Fruit fly (Drosophila melanogaster) whole organism, prepupa: Measurements from ENCODE around the gene nrv1.

ENCODE experiments used
- Blimp-1 ChIP-seq: fragments of 200-800 bp; sonication (Bioruptor generic); optimal IDR thresholded peaks from 3 replicates; lab custom pipeline; 2017; ENCODE audit warnings: missing biosample characterization, missing genetic modification characterization, mild to moderate bottlenecking, moderate library complexity, missing genetic modification reagents
- CG10631 ChIP-seq: fragments of 200-800 bp; sonication (Bioruptor generic); optimal IDR thresholded peaks from 2 replicates; lab custom pipeline; 2016; ENCODE audit warnings: missing biosample characterization, missing genetic modification characterization
- CG10669 ChIP-seq: fragments of 200-800 bp; sonication (Bioruptor generic); optimal IDR thresholded peaks from 3 replicates; lab custom pipeline; 2018; ENCODE audit warnings: missing biosample characterization, mild to moderate bottlenecking, missing genetic modification characterization, moderate library complexity
- CG11294 ChIP-seq: fragments of 200-800 bp; sonication (Bioruptor generic); IDR thresholded peaks from 2 replicates; pipeline ENCODE4 v1.3.6; 2022; ENCODE audit warnings: missing biosample characterization, missing genetic modification characterization
- CG11762 ChIP-seq: fragments of 200-800 bp; sonication (Bioruptor generic); optimal IDR thresholded peaks from 3 replicates; lab custom pipeline; 2016; ENCODE audit warnings: missing biosample characterization, missing genetic modification characterization; ENCODE audit not compliant: insufficient read depth
- CG11902 ChIP-seq: fragments of 200-800 bp; sonication (Bioruptor generic); optimal IDR thresholded peaks from 3 replicates; lab custom pipeline; 2016; ENCODE audit warnings: missing biosample characterization, missing genetic modification characterization
- CG15336 ChIP-seq: fragments of 200-800 bp; sonication (Bioruptor generic); IDR thresholded peaks from 2 replicates; pipeline ENCODE4 v1.3.6; 2022; ENCODE audit warnings: missing biosample characterization, missing genetic modification characterization
- CG1621 ChIP-seq: fragments of 200-800 bp; sonication (Bioruptor generic); optimal IDR thresholded peaks from 3 replicates; lab custom pipeline; 2018; ENCODE audit warnings: missing biosample characterization, mild to moderate bottlenecking, missing genetic modification characterization
- CG16779 ChIP-seq: fragments of 200-800 bp; sonication (Bioruptor generic); optimal IDR thresholded peaks from 3 replicates; lab custom pipeline; 2017; ENCODE audit warnings: missing biosample characterization, mild to moderate bottlenecking, missing genetic modification characterization
- CG3032 ChIP-seq: fragments of 200-800 bp; optimal IDR thresholded peaks from 2 replicates; lab custom pipeline; 2019; ENCODE audit warnings: missing biosample characterization, mild to moderate bottlenecking, missing genetic modification characterization, moderate library complexity
- CG31627 ChIP-seq: fragments of 200-800 bp; sonication (Bioruptor generic); optimal IDR thresholded peaks from 3 replicates; lab custom pipeline; 2016; ENCODE audit warnings: missing biosample characterization, missing genetic modification characterization
- CG32006 ChIP-seq: fragments of 200-800 bp; sonication (Bioruptor generic); optimal IDR thresholded peaks from 3 replicates; lab custom pipeline; 2017; ENCODE audit warnings: missing biosample characterization, mild to moderate bottlenecking, missing genetic modification characterization
- CG3919 ChIP-seq: fragments of 200-800 bp; sonication (Bioruptor generic); optimal IDR thresholded peaks from 3 replicates; lab custom pipeline; 2016; ENCODE audit warnings: missing biosample characterization, missing genetic modification characterization
- CG4318 ChIP-seq: fragments of 200-800 bp; sonication (Bioruptor generic); optimal IDR thresholded peaks from 3 replicates; lab custom pipeline; 2017; ENCODE audit warnings: missing biosample characterization, mild to moderate bottlenecking, missing genetic modification characterization
- CG6163 ChIP-seq: fragments of 200-800 bp; sonication (Bioruptor generic); IDR thresholded peaks from 3 replicates; pipeline ENCODE4 v1.3.6; 2022; ENCODE audit warnings: missing biosample characterization, missing genetic modification characterization
- CG6276 ChIP-seq: fragments of 200-800 bp; sonication (Bioruptor generic); optimal IDR thresholded peaks from 2 replicates; lab custom pipeline; 2017; ENCODE audit warnings: missing biosample characterization, mild to moderate bottlenecking, missing genetic modification characterization
- CG6792 ChIP-seq: fragments of 200-800 bp; sonication (Bioruptor generic); optimal IDR thresholded peaks from 3 replicates; lab custom pipeline; 2016; ENCODE audit warnings: missing biosample characterization, missing genetic modification characterization
- CG6808 ChIP-seq: fragments of 200-800 bp; sonication (Bioruptor generic); optimal IDR thresholded peaks from 3 replicates; lab custom pipeline; 2017; ENCODE audit warnings: missing biosample characterization, missing genetic modification characterization, mild to moderate bottlenecking, moderate library complexity, missing genetic modification reagents
- CG6854 ChIP-seq: fragments of 200-800 bp; sonication (Bioruptor generic); optimal IDR thresholded peaks from 2 replicates; lab custom pipeline; 2017; ENCODE audit warnings: missing biosample characterization, mild to moderate bottlenecking, missing genetic modification characterization
- CG8119 ChIP-seq: fragments of 200-800 bp; sonication (Bioruptor generic); IDR thresholded peaks from 3 replicates; pipeline ENCODE4 v1.3.6; 2022; ENCODE audit warnings: missing biosample characterization, missing genetic modification characterization
- CG8319 ChIP-seq: fragments of 200-800 bp; sonication (Bioruptor generic); optimal IDR thresholded peaks from 3 replicates; lab custom pipeline; 2016; ENCODE audit warnings: missing biosample characterization, missing genetic modification characterization
- CG8632 ChIP-seq: fragments of 200-800 bp; sonication (Bioruptor generic); optimal IDR thresholded peaks from 3 replicates; lab custom pipeline; 2016; ENCODE audit warnings: missing biosample characterization, missing genetic modification characterization
- CG9139 ChIP-seq: fragments of 200-800 bp; sonication (Bioruptor generic); optimal IDR thresholded peaks from 3 replicates; lab custom pipeline; 2017; ENCODE audit warnings: missing biosample characterization, mild to moderate bottlenecking, missing genetic modification characterization
- Eip75B ChIP-seq: fragments of 200-800 bp; sonication (Bioruptor generic); optimal IDR thresholded peaks from 3 replicates; lab custom pipeline; 2016; ENCODE audit warnings: missing biosample characterization, missing genetic modification characterization
- Eip78C ChIP-seq: fragments of 200-800 bp; sonication (Bioruptor generic); peaks from one replicate; lab custom pipeline; 2016; ENCODE audit warnings: missing biosample characterization, missing genetic modification characterization
- Eip93F ChIP-seq: fragments of 200-800 bp; sonication (Bioruptor generic); optimal IDR thresholded peaks from 2 replicates; lab custom pipeline; 2016; ENCODE audit warnings: missing biosample characterization, mild to moderate bottlenecking, missing genetic modification characterization
- Ets21C ChIP-seq: fragments of 200-800 bp; sonication (Bioruptor generic); optimal IDR thresholded peaks from 3 replicates; lab custom pipeline; 2016; ENCODE audit warnings: missing biosample characterization, missing genetic modification characterization
- Ets96B ChIP-seq: fragments of 200-800 bp; optimal IDR thresholded peaks from 2 replicates; lab custom pipeline; 2019; ENCODE audit warnings: missing biosample characterization, mild to moderate bottlenecking, missing genetic modification characterization, moderate library complexity
- Gug ChIP-seq: fragments of 200-800 bp; sonication (Bioruptor generic); IDR thresholded peaks from 2 replicates; pipeline ENCODE4 v1.3.6; 2022; ENCODE audit warnings: missing biosample characterization, missing genetic modification characterization
- Hr38 ChIP-seq: sonication (Bioruptor generic); optimal IDR thresholded peaks from 2 replicates; lab custom pipeline; 2016; ENCODE audit warnings: missing biosample characterization, missing genetic modification characterization
- Hr39 ChIP-seq: fragments of 200-800 bp; sonication (Bioruptor generic); optimal IDR thresholded peaks from 2 replicates; lab custom pipeline; 2016; ENCODE audit warnings: missing biosample characterization, missing genetic modification characterization
- Hr4 ChIP-seq: fragments of 200-800 bp; sonication (Bioruptor generic); optimal IDR thresholded peaks from 3 replicates; lab custom pipeline; 2016; ENCODE audit warnings: missing biosample characterization, missing genetic modification characterization
- Lpt ChIP-seq: fragments of 200-800 bp; sonication (Bioruptor generic); optimal IDR thresholded peaks from 3 replicates; lab custom pipeline; 2016; ENCODE audit warnings: missing biosample characterization, missing genetic modification characterization
- OdsH ChIP-seq: fragments of 200-800 bp; sonication (Bioruptor generic); optimal IDR thresholded peaks from 3 replicates; lab custom pipeline; 2016; ENCODE audit warnings: missing biosample characterization, missing genetic modification characterization
- Smox ChIP-seq: fragments of 200-800 bp; sonication (Bioruptor generic); optimal IDR thresholded peaks from 3 replicates; lab custom pipeline; 2016; ENCODE audit warnings: missing biosample characterization, missing genetic modification characterization
- Sox14 ChIP-seq: fragments of 200-800 bp; sonication (Bioruptor generic); optimal IDR thresholded peaks from 3 replicates; lab custom pipeline; 2016; ENCODE audit warnings: missing biosample characterization, missing genetic modification characterization
- Sox15 ChIP-seq: fragments of 200-800 bp; sonication (Bioruptor generic); optimal IDR thresholded peaks from 3 replicates; lab custom pipeline; 2016; ENCODE audit warnings: missing biosample characterization, missing genetic modification characterization
- achi ChIP-seq: fragments of 200-800 bp; sonication (Bioruptor generic); optimal IDR thresholded peaks from 3 replicates; lab custom pipeline; 2016; ENCODE audit warnings: missing biosample characterization, missing genetic modification characterization
- acj6 ChIP-seq: fragments of 200-800 bp; sonication (Bioruptor generic); optimal IDR thresholded peaks from 3 replicates; lab custom pipeline; 2016; ENCODE audit warnings: missing biosample characterization, missing genetic modification characterization
- cyc ChIP-seq: fragments of 200-800 bp; sonication (Bioruptor generic); optimal IDR thresholded peaks from 3 replicates; lab custom pipeline; 2016; ENCODE audit warnings: missing biosample characterization, missing genetic modification characterization
- dac ChIP-seq: fragments of 200-800 bp; sonication (Bioruptor generic); optimal IDR thresholded peaks from 2 replicates; lab custom pipeline; 2017; ENCODE audit warnings: missing biosample characterization, mild to moderate bottlenecking, missing genetic modification characterization
- dsx ChIP-seq: fragments of 200-800 bp; optimal IDR thresholded peaks from 3 replicates; lab custom pipeline; 2019; ENCODE audit warnings: missing biosample characterization, mild to moderate bottlenecking, missing genetic modification characterization, moderate library complexity; ENCODE audit not compliant: poor library complexity, severe bottlenecking
- fd59A ChIP-seq: fragments of 200-800 bp; sonication (Bioruptor generic); optimal IDR thresholded peaks from 2 replicates; lab custom pipeline; 2017; ENCODE audit warnings: missing biosample characterization, mild to moderate bottlenecking, missing genetic modification characterization, missing genetic modification reagents
- fd85E ChIP-seq: fragments of 200-800 bp; sonication (Bioruptor generic); optimal IDR thresholded peaks from 3 replicates; lab custom pipeline; 2016; ENCODE audit warnings: missing biosample characterization, missing genetic modification characterization
- fkh ChIP-seq: fragments of 200-800 bp; sonication (Bioruptor generic); optimal IDR thresholded peaks from 3 replicates; lab custom pipeline; 2017; ENCODE audit warnings: missing biosample characterization, mild to moderate bottlenecking, missing genetic modification characterization, moderate library complexity
- lz ChIP-seq: fragments of 200-800 bp; sonication (Bioruptor generic); optimal IDR thresholded peaks from 3 replicates; lab custom pipeline; 2016; ENCODE audit warnings: missing biosample characterization, missing genetic modification characterization
- net ChIP-seq: fragments of 200-800 bp; sonication (Bioruptor generic); optimal IDR thresholded peaks from 3 replicates; lab custom pipeline; 2016; ENCODE audit warnings: missing biosample characterization, missing genetic modification characterization
- pdm3 ChIP-seq: fragments of 200-800 bp; sonication (Bioruptor generic); optimal IDR thresholded peaks from 3 replicates; lab custom pipeline; 2016; ENCODE audit warnings: missing biosample characterization, missing genetic modification characterization
- salr ChIP-seq, 2 experiments: fragments of 200-800 bp; sonication (Bioruptor generic); optimal IDR thresholded peaks; 3 replicates each; lab custom pipeline; 2016 to 2018; ENCODE audit warnings: missing biosample characterization in 2 of 2, missing genetic modification characterization in 2 of 2, mild to moderate bottlenecking in 1 of 2
- ss ChIP-seq, 2 experiments: fragments of 200-800 bp; sonication (Bioruptor generic); optimal IDR thresholded peaks; 2 replicates in 1 of 2; 3 replicates in 1 of 2; lab custom pipeline; 2017 to 2018; ENCODE audit warnings: mild to moderate bottlenecking in 2 of 2, missing biosample characterization in 2 of 2, missing genetic modification characterization in 2 of 2, moderate library complexity in 1 of 2
- svp ChIP-seq: fragments of 200-800 bp; sonication (Bioruptor generic); peaks from one replicate; lab custom pipeline; 2016; ENCODE audit warnings: missing biosample characterization, missing genetic modification characterization
- topi ChIP-seq: fragments of 200-800 bp; sonication (Bioruptor generic); optimal IDR thresholded peaks from 3 replicates; lab custom pipeline; 2016; ENCODE audit warnings: missing biosample characterization, missing genetic modification characterization

The nrv1 gene

dm6 chr2L:6794956-6795522 lies 8.4 kb upstream of the nrv1 start:
- TF ChIP-seq dsx (GFP tag; lab: Kevin White, UChicago) = no peak
- no peak for TF ChIP-seq OdsH
- no peak for TF ChIP-seq lz (GFP tag; lab: Kevin White, UChicago)
- TF ChIP-seq CG8632 (GFP tag; lab: Kevin White, UChicago) = no peak
- TF ChIP-seq Sox15 (GFP tag; lab: Kevin White, UChicago) = no peak
- TF ChIP-seq fkh = no peak
- TF ChIP-seq CG6792 (GFP tag; lab: Kevin White, UChicago) = no peak
- TF ChIP-seq pdm3 (GFP tag; lab: Kevin White, UChicago) = no peak
- TF ChIP-seq CG11902 = no peak
- TF ChIP-seq Ets21C = no peak
- no peak for TF ChIP-seq CG3032 (tag; lab: Kevin White, UChicago)
- TF ChIP-seq Blimp-1 (GFP tag; lab: Kevin White, UChicago) = no peak
- no peak for TF ChIP-seq CG11294
- TF ChIP-seq CG8119 (GFP tag; lab: Robert Waterston, UW) = 0 out of 3 replicates have a peak, but pooled peaks have one; percentile 8
- TF ChIP-seq dac (GFP tag; lab: Kevin White, UChicago) = no peak
- TF ChIP-seq ss (GFP tag; optimal IDR thresholded peaks at IDR 0.05; lab: Kevin White, UChicago) = no peak
- TF ChIP-seq achi (GFP tag; lab: Kevin White, UChicago) = peak; percentile 21
- TF ChIP-seq Gug (GFP tag; lab: Robert Waterston, UW) = no peak
- peak; percentile 6 for TF ChIP-seq CG3919 (GFP tag; lab: Kevin White, UChicago)
- TF ChIP-seq cyc = no peak
- peak; percentile 2 for TF ChIP-seq net
- TF ChIP-seq Ets96B (tag; lab: Kevin White, UChicago) = peak; percentile 5
- TF ChIP-seq CG6808 (GFP tag; lab: Kevin White, UChicago) = no peak
- TF ChIP-seq CG4318 (GFP tag; lab: Kevin White, UChicago) = no peak
- peak; percentile 13 for TF ChIP-seq Hr4 (GFP tag; lab: Kevin White, UChicago)
- TF ChIP-seq CG6854 (GFP tag; lab: Kevin White, UChicago) = no peak
- TF ChIP-seq CG15336 (GFP tag; lab: Robert Waterston, UW) = no peak
- no peak for TF ChIP-seq Hr39 (GFP tag; lab: Kevin White, UChicago)
- TF ChIP-seq CG32006 (GFP tag; lab: Kevin White, UChicago) = peak; percentile 44
- peak; percentile 22 for TF ChIP-seq topi (GFP tag; lab: Kevin White, UChicago)
- TF ChIP-seq salr (GFP tag; optimal IDR thresholded peaks at IDR 0.05; lab: Kevin White, UChicago) = no peak
- no peak for TF ChIP-seq fd59A
- no peak for TF ChIP-seq CG10631
- TF ChIP-seq CG1621 (tag; lab: Kevin White, UChicago) = no peak
- no peak for TF ChIP-seq CG16779
- TF ChIP-seq CG8319 (GFP tag; lab: Kevin White, UChicago) = no peak
- no peak for TF ChIP-seq CG11762 (GFP tag; lab: Kevin White, UChicago)
- no peak for TF ChIP-seq CG10669 (GFP tag; lab: Kevin White, UChicago)
- TF ChIP-seq Eip75B (GFP tag; lab: Kevin White, UChicago) = no peak
- no peak for TF ChIP-seq acj6 (GFP tag; lab: Kevin White, UChicago)
- TF ChIP-seq Lpt (GFP tag; lab: Kevin White, UChicago) = no peak
- TF ChIP-seq svp (GFP tag; lab: Kevin White, UChicago) = peak; percentile 73
- TF ChIP-seq CG31627 (GFP tag; lab: Kevin White, UChicago) = no peak
- TF ChIP-seq Eip78C (GFP tag; lab: Kevin White, UChicago) = peak; percentile 79
- TF ChIP-seq CG6163 (GFP tag; lab: Robert Waterston, UW) = 0 out of 3 replicates have a peak, but pooled peaks have one; percentile 15
- no peak for TF ChIP-seq fd85E (GFP tag; lab: Kevin White, UChicago)
- no peak for TF ChIP-seq Hr38 (GFP tag; lab: Kevin White, UChicago)
- TF ChIP-seq Smox = no peak
- no peak for TF ChIP-seq CG9139 (GFP tag; lab: Kevin White, UChicago)
- TF ChIP-seq Eip93F (GFP tag; lab: Kevin White, UChicago) = no peak
- TF ChIP-seq CG6276 = no peak
- TF ChIP-seq Sox14 (GFP tag; lab: Kevin White, UChicago) = no peak
